Worm (Caenorhabditis elegans): Measurements from ENCODE around the gene C40H1.3.

The C40H1.3 gene

DNA sequence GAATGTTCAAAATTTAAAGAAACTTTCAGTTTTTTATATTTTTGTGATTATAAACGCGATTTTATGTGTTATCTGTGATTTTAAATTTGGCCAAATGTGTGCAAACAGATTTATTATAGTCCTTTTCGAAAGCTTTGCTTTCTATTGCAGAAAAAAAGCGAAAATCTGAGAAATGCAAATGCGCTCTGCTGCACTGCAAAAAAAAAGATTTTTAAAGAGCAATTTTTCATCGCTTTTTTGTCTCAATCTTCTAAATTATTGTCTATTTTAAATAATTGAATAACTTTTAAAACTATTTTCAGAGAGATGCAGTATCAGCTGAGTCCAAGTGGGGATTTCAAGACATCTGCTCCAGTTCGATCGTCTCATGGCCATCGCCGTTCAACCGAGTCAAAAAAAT, 7.2 kb downstream of the C40H1.3 start, which contains the start of gene cpb-1:
TSS of gene cpb-1 (plus strand) at position 301 of the 400 bp plus-strand sequence.
- no peak for TF ChIP-seq aly-1 (tag; optimal IDR thresholded peaks at IDR 0.05)
- no peak for TF ChIP-seq hnd-1 (tag; optimal IDR thresholded peaks at IDR 0.05)
- no peak for TF ChIP-seq sea-1 (GFP tag; conservative IDR thresholded peaks at IDR 0.05)
- TF ChIP-seq hmg-4 (GFP tag; optimal IDR thresholded peaks at IDR 0.05), result no peak
- no peak for TF ChIP-seq pes-1 (GFP tag; IDR thresholded peaks at IDR 0.05)
- TF ChIP-seq tbx-11 (GFP tag; IDR thresholded peaks at IDR 0.05), result no peak
- TF ChIP-seq ceh-36 (tag; optimal IDR thresholded peaks at IDR 0.05), result no peak
- TF ChIP-seq hmbx-1 (tag; optimal IDR thresholded peaks at IDR 0.05), result no peak
- no peak for TF ChIP-seq flt-1 (GFP tag; IDR thresholded peaks at IDR 0.05)
- no peak for TF ChIP-seq tbx-37 (GFP tag; conservative IDR thresholded peaks at IDR 0.05)
- no peak for TF ChIP-seq ama-1 (optimal IDR thresholded peaks at IDR 0.05)
- no peak for TF ChIP-seq B0310.2 (tag; optimal IDR thresholded peaks at IDR 0.05)
- no peak for TF ChIP-seq scrt-1 (GFP tag; IDR thresholded peaks at IDR 0.05)
- TF ChIP-seq tra-4 (tag; optimal IDR thresholded peaks at IDR 0.05), result no peak
- no peak for TF ChIP-seq F13C5.2 (tag; optimal IDR thresholded peaks at IDR 0.05)

DNA sequence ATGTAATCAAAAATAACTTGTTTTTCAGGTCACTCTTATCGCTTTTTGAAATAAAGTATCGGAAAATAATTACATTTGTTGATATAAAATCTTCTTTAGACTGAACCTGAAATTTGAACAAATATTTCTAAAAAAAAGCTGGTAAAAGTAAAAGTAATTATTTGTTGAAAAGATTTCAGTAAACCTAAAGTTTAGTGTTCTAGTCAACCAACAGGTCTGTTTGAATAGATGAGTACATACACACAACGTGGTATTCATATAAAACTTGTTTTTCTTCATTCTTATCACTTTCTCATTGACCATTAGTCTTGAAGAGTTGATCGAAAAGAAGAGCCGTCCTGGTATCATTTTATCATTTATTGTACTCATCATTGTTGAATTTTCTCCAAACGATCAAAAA, 9.5 kb downstream of the C40H1.3 start, which contains the start of gene C40H1.9:
TSS of gene C40H1.9 (plus strand) at position 301 of the 400 bp plus-strand sequence.
- TF ChIP-seq flt-1 (GFP tag; IDR thresholded peaks at IDR 0.05) (no peak), ets-7 (tag; optimal IDR thresholded peaks at IDR 0.05) (no peak), pes-1 (GFP tag; IDR thresholded peaks at IDR 0.05) (no peak), sea-1 (GFP tag; conservative IDR thresholded peaks at IDR 0.05) (no peak), tbx-37 (GFP tag; conservative IDR thresholded peaks at IDR 0.05) (no peak), B0310.2 (tag; optimal IDR thresholded peaks at IDR 0.05) (no peak), tra-4 (tag; optimal IDR thresholded peaks at IDR 0.05) (no peak), scrt-1 (GFP tag; IDR thresholded peaks at IDR 0.05) (no peak), hmbx-1 (tag; optimal IDR thresholded peaks at IDR 0.05) (no peak)

DNA sequence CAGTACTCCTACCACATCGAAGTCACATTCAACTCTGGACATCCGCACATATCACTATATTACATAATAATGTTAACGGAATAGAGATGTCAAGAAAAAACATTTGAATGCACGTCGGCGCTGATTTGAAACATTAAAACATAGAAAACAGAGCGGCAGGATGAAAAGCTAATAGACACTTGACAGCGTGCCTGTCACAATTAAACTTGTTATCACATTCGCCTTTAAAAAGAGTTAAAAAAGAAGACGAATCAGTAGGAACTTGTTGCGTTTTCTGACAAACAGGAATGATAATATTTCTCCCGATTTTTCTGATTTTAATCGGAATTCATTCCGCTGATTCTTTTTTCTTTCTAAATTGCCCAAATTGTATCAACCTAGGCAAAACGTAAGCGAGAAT, 11.6 kb downstream of the C40H1.3 start:
- TF ChIP-seq B0310.2 (tag; optimal IDR thresholded peaks at IDR 0.05), result no peak
- TF ChIP-seq tbx-11 (GFP tag; IDR thresholded peaks at IDR 0.05), result no peak
- no peak for TF ChIP-seq hmg-4 (GFP tag; optimal IDR thresholded peaks at IDR 0.05)
- TF ChIP-seq scrt-1 (GFP tag; IDR thresholded peaks at IDR 0.05), result no peak
- TF ChIP-seq tra-4 (tag; optimal IDR thresholded peaks at IDR 0.05), result no peak
- TF ChIP-seq hmbx-1 (tag; optimal IDR thresholded peaks at IDR 0.05), result no peak
- no peak for TF ChIP-seq aly-1 (tag; optimal IDR thresholded peaks at IDR 0.05)
- no peak for TF ChIP-seq ceh-36 (tag; optimal IDR thresholded peaks at IDR 0.05)
- TF ChIP-seq F13C5.2 (tag; optimal IDR thresholded peaks at IDR 0.05), result no peak
- TF ChIP-seq sea-1 (GFP tag; conservative IDR thresholded peaks at IDR 0.05), result no peak
- TF ChIP-seq ama-1 (optimal IDR thresholded peaks at IDR 0.05), result no peak
- TF ChIP-seq ets-7 (tag; optimal IDR thresholded peaks at IDR 0.05), result no peak
- no peak for TF ChIP-seq pes-1 (GFP tag; IDR thresholded peaks at IDR 0.05)
- no peak for TF ChIP-seq hnd-1 (tag; optimal IDR thresholded peaks at IDR 0.05)

DNA sequence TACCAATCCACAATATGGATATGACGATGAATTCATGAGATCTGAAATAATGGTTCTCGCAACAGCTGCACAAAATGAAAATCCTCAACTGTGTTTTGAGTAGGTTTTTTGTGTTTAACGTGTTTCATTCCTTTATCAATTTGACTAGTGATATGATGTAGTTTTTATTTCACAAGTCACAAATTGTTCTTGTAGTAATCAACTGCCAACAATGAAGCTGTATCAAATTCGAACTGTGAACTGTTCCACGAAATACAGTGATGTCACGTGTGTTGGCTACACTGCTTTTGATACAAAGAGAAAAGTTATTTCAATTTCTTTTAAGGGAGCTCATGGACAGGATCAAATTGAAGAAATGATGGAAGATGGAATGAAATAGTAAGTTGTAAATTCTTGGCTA, 14.0 kb downstream of the C40H1.3 start:
- no peak for TF ChIP-seq F13C5.2 (tag; optimal IDR thresholded peaks at IDR 0.05)
- no peak for TF ChIP-seq hnd-1 (tag; optimal IDR thresholded peaks at IDR 0.05)
- no peak for TF ChIP-seq tbx-37 (GFP tag; conservative IDR thresholded peaks at IDR 0.05)
- TF ChIP-seq ceh-36 (tag; optimal IDR thresholded peaks at IDR 0.05), result no peak
- TF ChIP-seq sea-1 (GFP tag; conservative IDR thresholded peaks at IDR 0.05), result no peak
- TF ChIP-seq pes-1 (GFP tag; IDR thresholded peaks at IDR 0.05), result no peak
- no peak for TF ChIP-seq hmbx-1 (tag; optimal IDR thresholded peaks at IDR 0.05)

DNA sequence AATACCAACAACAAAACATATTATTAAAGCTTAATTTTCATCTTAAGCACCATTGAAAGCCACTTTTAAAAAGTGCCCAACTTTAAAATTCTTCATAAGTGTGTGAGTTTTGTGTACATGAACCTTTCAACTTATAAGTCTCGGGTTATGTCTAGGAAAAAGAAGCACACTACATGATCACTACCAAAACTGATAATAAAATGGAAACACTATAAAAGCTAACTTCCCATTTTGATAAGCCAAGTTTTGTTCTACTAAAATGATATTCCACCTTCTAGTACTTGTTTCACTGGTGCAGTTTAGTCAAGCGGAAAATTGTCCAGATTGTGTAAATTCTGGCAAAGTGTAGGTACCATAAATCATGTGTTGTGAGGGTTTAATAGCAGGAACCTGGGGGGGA, 14.7 kb downstream of the C40H1.3 start, which contains the start of gene C40H1.8:
TSS of gene C40H1.8 (plus strand) at position 242 of the 400 bp plus-strand sequence.
- no peak for TF ChIP-seq sea-1 (GFP tag; conservative IDR thresholded peaks at IDR 0.05)
- TF ChIP-seq pes-1 (GFP tag; IDR thresholded peaks at IDR 0.05), result no peak
- TF ChIP-seq ets-7 (tag; optimal IDR thresholded peaks at IDR 0.05), result no peak
- no peak for TF ChIP-seq scrt-1 (GFP tag; IDR thresholded peaks at IDR 0.05)
- no peak for TF ChIP-seq ceh-13 (GFP tag; optimal IDR thresholded peaks at IDR 0.05)
- no peak for TF ChIP-seq tbx-37 (GFP tag; conservative IDR thresholded peaks at IDR 0.05)
- no peak for TF ChIP-seq aly-1 (tag; optimal IDR thresholded peaks at IDR 0.05)
- no peak for TF ChIP-seq ceh-36 (tag; optimal IDR thresholded peaks at IDR 0.05)
- TF ChIP-seq tbx-11 (GFP tag; IDR thresholded peaks at IDR 0.05), result no peak
- TF ChIP-seq flt-1 (GFP tag; IDR thresholded peaks at IDR 0.05), result no peak
- no peak for TF ChIP-seq hmbx-1 (tag; optimal IDR thresholded peaks at IDR 0.05)
- no peak for TF ChIP-seq ama-1 (optimal IDR thresholded peaks at IDR 0.05)
- no peak for TF ChIP-seq hmg-4 (GFP tag; optimal IDR thresholded peaks at IDR 0.05)
- no peak for TF ChIP-seq F13C5.2 (tag; optimal IDR thresholded peaks at IDR 0.05)
- no peak for TF ChIP-seq tra-4 (tag; optimal IDR thresholded peaks at IDR 0.05)
- no peak for TF ChIP-seq B0310.2 (tag; optimal IDR thresholded peaks at IDR 0.05)
- no peak for TF ChIP-seq hnd-1 (tag; optimal IDR thresholded peaks at IDR 0.05)

DNA sequence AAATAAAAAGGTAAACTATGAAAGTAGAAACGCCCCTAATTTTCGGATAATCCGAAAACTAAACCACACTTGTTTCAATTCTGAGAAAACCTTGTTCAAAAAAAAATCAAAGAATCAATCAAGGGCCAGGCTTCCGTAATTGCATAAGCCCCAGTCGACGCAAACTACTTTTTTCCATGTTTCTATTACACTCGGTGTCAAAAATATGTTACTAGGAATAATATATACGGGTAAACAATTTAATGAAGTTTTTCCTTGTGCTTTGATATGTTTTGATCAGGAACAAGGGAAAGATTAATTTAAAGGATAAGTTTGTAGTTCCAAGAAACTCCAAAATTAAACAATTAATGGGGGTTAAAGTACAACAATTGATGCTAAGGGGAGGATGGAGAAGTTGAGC, 19.3 kb downstream of the C40H1.3 start:
- TF ChIP-seq hmbx-1 (tag; optimal IDR thresholded peaks at IDR 0.05) (no peak), hnd-1 (tag; optimal IDR thresholded peaks at IDR 0.05) (no peak), ceh-36 (tag; optimal IDR thresholded peaks at IDR 0.05) (no peak), scrt-1 (GFP tag; IDR thresholded peaks at IDR 0.05) (no peak), flt-1 (GFP tag; IDR thresholded peaks at IDR 0.05) (no peak), sea-1 (GFP tag; conservative IDR thresholded peaks at IDR 0.05) (no peak), tra-4 (tag; optimal IDR thresholded peaks at IDR 0.05) (no peak), hmg-4 (GFP tag; optimal IDR thresholded peaks at IDR 0.05) (no peak), F13C5.2 (tag; optimal IDR thresholded peaks at IDR 0.05) (no peak), ama-1 (optimal IDR thresholded peaks at IDR 0.05) (no peak), tbx-11 (GFP tag; IDR thresholded peaks at IDR 0.05) (no peak), ceh-13 (GFP tag; optimal IDR thresholded peaks at IDR 0.05) (no peak), aly-1 (tag; optimal IDR thresholded peaks at IDR 0.05) (no peak), tbx-37 (GFP tag; conservative IDR thresholded peaks at IDR 0.05) (no peak), B0310.2 (tag; optimal IDR thresholded peaks at IDR 0.05) (no peak), ets-7 (tag; optimal IDR thresholded peaks at IDR 0.05) (no peak), pes-1 (GFP tag; IDR thresholded peaks at IDR 0.05) (no peak)

DNA sequence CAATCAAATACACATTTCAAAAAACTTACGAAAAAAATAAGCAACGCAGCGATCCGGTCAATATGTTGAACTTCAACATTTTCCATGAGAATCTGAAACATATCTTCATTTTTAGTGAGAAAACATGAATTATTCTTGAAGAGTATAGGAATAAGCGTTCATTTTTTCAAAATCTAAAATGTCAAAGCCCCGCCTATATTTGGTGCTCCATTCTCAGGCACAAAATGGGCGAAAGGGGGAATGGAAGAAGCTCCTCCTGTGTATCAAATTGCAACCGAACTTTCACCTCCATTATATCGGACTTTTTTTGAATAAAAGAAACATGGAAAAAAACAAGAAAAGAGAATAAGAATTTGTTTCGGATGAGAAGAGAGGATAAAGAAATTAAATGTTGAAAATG, 22.6 kb downstream of the C40H1.3 start, which contains the start of gene srx-45:
TSS of gene srx-45 (minus strand) at position 101 of the 400 bp plus-strand sequence.
- TF ChIP-seq ceh-36 (tag; optimal IDR thresholded peaks at IDR 0.05) (no peak), scrt-1 (GFP tag; IDR thresholded peaks at IDR 0.05) (no peak), F13C5.2 (tag; optimal IDR thresholded peaks at IDR 0.05) (no peak), hmbx-1 (tag; optimal IDR thresholded peaks at IDR 0.05) (no peak), B0310.2 (tag; optimal IDR thresholded peaks at IDR 0.05) (no peak)

Measured in whole organism, early embryonic.